Fruit fly (Drosophila melanogaster) whole organism, embryonic: ENCODE data around the gene Pgant8.

Experiments used
- Abd-B ChIP-seq: fragments of 200-800 bp; sonication (Bioruptor generic); optimal IDR thresholded peaks from 2 replicates; lab custom pipeline; 2018; ENCODE audit warnings: missing biosample characterization, mild to moderate bottlenecking, missing genetic modification characterization, moderate library complexity
- CG10543 ChIP-seq: fragments of 200-800 bp; sonication (Bioruptor generic); optimal IDR thresholded peaks from 3 replicates; lab custom pipeline; 2017; ENCODE audit warnings: missing biosample characterization, mild to moderate bottlenecking, missing genetic modification characterization, moderate library complexity
- CG10979 ChIP-seq: fragments of 200-800 bp; sonication (Bioruptor generic); optimal IDR thresholded peaks from 2 replicates; lab custom pipeline; 2018; ENCODE audit warnings: missing biosample characterization, mild to moderate bottlenecking, missing genetic modification characterization, moderate library complexity
- CG11247 ChIP-seq: fragments of 200-800 bp; sonication (Bioruptor generic); IDR thresholded peaks from 2 replicates; pipeline ENCODE4 v1.3.6; 2022; ENCODE audit warnings: missing biosample characterization, missing genetic modification characterization
- CG11695 ChIP-seq: fragments of 200-800 bp; sonication (Bioruptor generic); IDR thresholded peaks from 3 replicates; pipeline ENCODE4 v1.3.6; 2022; ENCODE audit warnings: missing biosample characterization, missing genetic modification characterization
- CG13775 ChIP-seq: fragments of 200-800 bp; sonication (Bioruptor generic); optimal IDR thresholded peaks from 3 replicates; lab custom pipeline; 2017; ENCODE audit warnings: missing biosample characterization, mild to moderate bottlenecking, missing genetic modification characterization
- CG15073 ChIP-seq: fragments of 200-800 bp; sonication (Bioruptor generic); optimal IDR thresholded peaks from 2 replicates; lab custom pipeline; 2016; ENCODE audit warnings: missing biosample characterization, missing genetic modification characterization
- CG15514 ChIP-seq: fragments of 200-800 bp; sonication (Bioruptor generic); optimal IDR thresholded peaks from 3 replicates; lab custom pipeline; 2017; ENCODE audit warnings: missing biosample characterization, missing genetic modification characterization, mild to moderate bottlenecking, moderate library complexity, missing genetic modification reagents
- CG18262 ChIP-seq: fragments of 200-800 bp; optimal IDR thresholded peaks from 3 replicates; lab custom pipeline; 2019; ENCODE audit warnings: missing biosample characterization, mild to moderate bottlenecking, missing genetic modification characterization, moderate library complexity
- CG1832 ChIP-seq: fragments of 200-800 bp; sonication (Bioruptor generic); optimal IDR thresholded peaks from 2 replicates; lab custom pipeline; 2017; ENCODE audit warnings: missing biosample characterization, mild to moderate bottlenecking, missing genetic modification characterization, inconsistent platforms
- CG30020 ChIP-seq: fragments of 200-800 bp; optimal IDR thresholded peaks from 2 replicates; lab custom pipeline; 2019; ENCODE audit warnings: missing biosample characterization, mild to moderate bottlenecking, missing genetic modification characterization, moderate library complexity
- CG31441 ChIP-seq: fragments of 200-800 bp; sonication (Bioruptor generic); IDR thresholded peaks from 2 replicates; pipeline ENCODE4 v1.3.6; 2022; ENCODE audit warnings: missing biosample characterization, missing genetic modification characterization
- CG4617 ChIP-seq: fragments of 200-800 bp; sonication (Bioruptor generic); optimal IDR thresholded peaks from 3 replicates; lab custom pipeline; 2016; ENCODE audit warnings: missing biosample characterization, missing genetic modification characterization, borderline replicate concordance
- CG4820 ChIP-seq: fragments of 200-800 bp; sonication (Bioruptor generic); optimal IDR thresholded peaks from 3 replicates; lab custom pipeline; 2016; ENCODE audit warnings: missing biosample characterization, missing genetic modification characterization
- CG6254 ChIP-seq: fragments of 200-800 bp; sonication (Bioruptor generic); optimal IDR thresholded peaks from 3 replicates; lab custom pipeline; 2017; ENCODE audit warnings: mild to moderate bottlenecking, missing biosample characterization, missing genetic modification reagents, missing genetic modification characterization
- CG6683 ChIP-seq: fragments of 200-800 bp; sonication (Bioruptor generic); optimal IDR thresholded peaks from 2 replicates; lab custom pipeline; 2017; ENCODE audit warnings: missing biosample characterization, mild to moderate bottlenecking, missing genetic modification characterization, missing genetic modification reagents
- CG7963 ChIP-seq: fragments of 200-800 bp; sonication (Bioruptor generic); IDR thresholded peaks from 3 replicates; pipeline ENCODE4 v1.3.6; 2022; ENCODE audit warnings: missing biosample characterization, missing genetic modification characterization; ENCODE audit not compliant: partially characterized antibody
- CG9609 ChIP-seq: fragments of 200-800 bp; sonication (Bioruptor generic); optimal IDR thresholded peaks from 3 replicates; lab custom pipeline; 2016; ENCODE audit warnings: missing biosample characterization, missing genetic modification characterization
- CG9817 ChIP-seq: fragments of 200-800 bp; sonication (Bioruptor generic); optimal IDR thresholded peaks from 2 replicates; lab custom pipeline; 2018; ENCODE audit warnings: missing biosample characterization, mild to moderate bottlenecking, missing genetic modification characterization, moderate library complexity
- E2f2 ChIP-seq: fragments of 200-800 bp; sonication (Bioruptor generic); IDR thresholded peaks from 2 replicates; pipeline ENCODE4 v1.3.6; 2022; ENCODE audit warnings: missing biosample characterization, missing genetic modification characterization
- Fer1 ChIP-seq: fragments of 200-800 bp; sonication (Bioruptor generic); optimal IDR thresholded peaks from 2 replicates; lab custom pipeline; 2017; ENCODE audit warnings: missing biosample characterization, mild to moderate bottlenecking, missing genetic modification characterization
- HLH4C ChIP-seq: fragments of 200-800 bp; sonication (Bioruptor generic); IDR thresholded peaks from 3 replicates; pipeline ENCODE4 v1.3.6; 2022; ENCODE audit warnings: missing biosample characterization, missing genetic modification characterization; ENCODE audit not compliant: partially characterized antibody
- MBD-R2 ChIP-seq: fragments of 200-800 bp; sonication (Bioruptor generic); IDR thresholded peaks from 2 replicates; pipeline ENCODE4 v1.3.6; 2022; ENCODE audit warnings: missing biosample characterization, missing genetic modification characterization
- MTF-1 ChIP-seq: fragments of 200-800 bp; sonication (Bioruptor generic); optimal IDR thresholded peaks from 2 replicates; lab custom pipeline; 2018; ENCODE audit warnings: missing biosample characterization, mild to moderate bottlenecking, missing genetic modification characterization, borderline replicate concordance
- Mad ChIP-seq: fragments of 200-800 bp; sonication (Bioruptor generic); optimal IDR thresholded peaks from 2 replicates; lab custom pipeline; 2016; ENCODE audit warnings: missing biosample characterization, missing genetic modification characterization
- Myb ChIP-seq: fragments of 200-800 bp; sonication (Bioruptor generic); optimal IDR thresholded peaks from 2 replicates; lab custom pipeline; 2016; ENCODE audit warnings: missing biosample characterization, missing genetic modification characterization
- NK7.1 ChIP-seq: fragments of 200-800 bp; sonication (Bioruptor generic); optimal IDR thresholded peaks from 3 replicates; lab custom pipeline; 2016; ENCODE audit warnings: missing biosample characterization, missing genetic modification characterization
- Side ChIP-seq: fragments of 200-800 bp; sonication (Bioruptor generic); optimal IDR thresholded peaks from 2 replicates; lab custom pipeline; 2016; ENCODE audit warnings: missing biosample characterization, missing genetic modification characterization
- Stat92E ChIP-seq, 3 experiments: fragments of >200 bp in 2 of 3; fragments of 200-800 bp in 1 of 3; sonication (Bioruptor generic) in 1 of 3; optimal IDR thresholded peaks; 2 replicates each; lab custom pipeline; 2017 to 2019; ENCODE audit warnings: missing biosample characterization in 3 of 3, missing genetic modification characterization in 3 of 3, mild to moderate bottlenecking in 1 of 3, moderate library complexity in 1 of 3
- Taf1 ChIP-seq: fragments of 200-800 bp; sonication (Bioruptor generic); IDR thresholded peaks from 2 replicates; pipeline ENCODE4 v1.3.6; 2022; ENCODE audit warnings: missing biosample characterization, missing genetic modification characterization
- bab2 ChIP-seq: fragments of 200-800 bp; sonication (Bioruptor generic); optimal IDR thresholded peaks from 2 replicates; lab custom pipeline; 2016; ENCODE audit warnings: missing biosample characterization, missing genetic modification characterization
- btn ChIP-seq: fragments of 200-800 bp; sonication (Bioruptor generic); optimal IDR thresholded peaks from 2 replicates; lab custom pipeline; 2016; ENCODE audit warnings: missing biosample characterization, missing genetic modification characterization
- cg ChIP-seq: fragments of 200-800 bp; sonication (Bioruptor generic); optimal IDR thresholded peaks from 3 replicates; lab custom pipeline; 2019; ENCODE audit warnings: missing biosample characterization, mild to moderate bottlenecking, missing genetic modification characterization, moderate library complexity
- chif ChIP-seq, 2 experiments: fragments of 200-800 bp; sonication (Bioruptor generic); optimal IDR thresholded peaks; 3 replicates each; lab custom pipeline; 2016; ENCODE audit warnings: missing biosample characterization in 2 of 2, missing genetic modification characterization in 2 of 2
- disco-r ChIP-seq: fragments of 200-800 bp; sonication (Bioruptor generic); optimal IDR thresholded peaks from 2 replicates; lab custom pipeline; 2016; ENCODE audit warnings: missing biosample characterization, missing genetic modification characterization
- fd102C ChIP-seq: fragments of 200-800 bp; sonication (Bioruptor generic); optimal IDR thresholded peaks from 2 replicates; lab custom pipeline; 2018; ENCODE audit warnings: missing biosample characterization, mild to moderate bottlenecking, missing genetic modification characterization, moderate library complexity
- ham ChIP-seq: fragments of 200-800 bp; sonication (Bioruptor generic); IDR thresholded peaks from 2 replicates; pipeline ENCODE4 v1.3.6; 2022; ENCODE audit warnings: missing biosample characterization, missing genetic modification characterization
- her ChIP-seq: fragments of 200-800 bp; sonication (Bioruptor generic); optimal IDR thresholded peaks from 2 replicates; lab custom pipeline; 2016; ENCODE audit warnings: missing biosample characterization, missing genetic modification characterization
- lab ChIP-seq: fragments of 200-800 bp; sonication (Bioruptor generic); optimal IDR thresholded peaks from 3 replicates; lab custom pipeline; 2017; ENCODE audit warnings: missing biosample characterization, missing genetic modification characterization, mild to moderate bottlenecking, moderate library complexity, missing genetic modification reagents
- nau ChIP-seq: fragments of 200-800 bp; sonication (Bioruptor generic); optimal IDR thresholded peaks from 3 replicates; lab custom pipeline; 2017; ENCODE audit warnings: missing biosample characterization, mild to moderate bottlenecking, missing genetic modification characterization, missing genetic modification reagents
- pros ChIP-seq: fragments of 200-800 bp; sonication (Bioruptor generic); optimal IDR thresholded peaks from 3 replicates; lab custom pipeline; 2019; ENCODE audit warnings: missing biosample characterization, mild to moderate bottlenecking, missing genetic modification characterization, moderate library complexity
- run ChIP-seq: fragments of 200-800 bp; sonication (Bioruptor generic); optimal IDR thresholded peaks from 3 replicates; lab custom pipeline; 2018; ENCODE audit warnings: missing biosample characterization, mild to moderate bottlenecking, missing genetic modification characterization
- sens ChIP-seq: fragments of 200-800 bp; sonication (Bioruptor generic); peaks from one replicate; lab custom pipeline; 2016; ENCODE audit warnings: missing biosample characterization, missing genetic modification characterization
- sens-2 ChIP-seq: fragments of 200-800 bp; sonication (Bioruptor generic); IDR thresholded peaks from 2 replicates; pipeline ENCODE4 v1.3.6; 2022; ENCODE audit warnings: missing biosample characterization, missing genetic modification characterization
- so ChIP-seq: fragments of 200-800 bp; sonication (Bioruptor generic); IDR thresholded peaks from 3 replicates; pipeline ENCODE4 v1.3.6; 2022; ENCODE audit warnings: missing biosample characterization, missing genetic modification characterization
- sqz ChIP-seq: fragments of 200-800 bp; sonication (Bioruptor generic); optimal IDR thresholded peaks from 3 replicates; lab custom pipeline; 2018; ENCODE audit warnings: missing biosample characterization, mild to moderate bottlenecking, missing genetic modification characterization
- ssp ChIP-seq: fragments of 200-800 bp; sonication (Bioruptor generic); IDR thresholded peaks from 2 replicates; pipeline ENCODE4 v1.3.6; 2022; ENCODE audit warnings: missing biosample characterization, missing genetic modification characterization
- tio ChIP-seq: fragments of 200-800 bp; sonication (Bioruptor generic); optimal IDR thresholded peaks from 2 replicates; lab custom pipeline; 2017; ENCODE audit warnings: missing biosample characterization, missing genetic modification characterization, inconsistent platforms
- wdn ChIP-seq: fragments of 200-800 bp; sonication (Bioruptor generic); IDR thresholded peaks from 2 replicates; pipeline ENCODE4 v1.3.6; 2022; ENCODE audit warnings: missing biosample characterization, missing genetic modification characterization

Pgant8 gene

DNA sequence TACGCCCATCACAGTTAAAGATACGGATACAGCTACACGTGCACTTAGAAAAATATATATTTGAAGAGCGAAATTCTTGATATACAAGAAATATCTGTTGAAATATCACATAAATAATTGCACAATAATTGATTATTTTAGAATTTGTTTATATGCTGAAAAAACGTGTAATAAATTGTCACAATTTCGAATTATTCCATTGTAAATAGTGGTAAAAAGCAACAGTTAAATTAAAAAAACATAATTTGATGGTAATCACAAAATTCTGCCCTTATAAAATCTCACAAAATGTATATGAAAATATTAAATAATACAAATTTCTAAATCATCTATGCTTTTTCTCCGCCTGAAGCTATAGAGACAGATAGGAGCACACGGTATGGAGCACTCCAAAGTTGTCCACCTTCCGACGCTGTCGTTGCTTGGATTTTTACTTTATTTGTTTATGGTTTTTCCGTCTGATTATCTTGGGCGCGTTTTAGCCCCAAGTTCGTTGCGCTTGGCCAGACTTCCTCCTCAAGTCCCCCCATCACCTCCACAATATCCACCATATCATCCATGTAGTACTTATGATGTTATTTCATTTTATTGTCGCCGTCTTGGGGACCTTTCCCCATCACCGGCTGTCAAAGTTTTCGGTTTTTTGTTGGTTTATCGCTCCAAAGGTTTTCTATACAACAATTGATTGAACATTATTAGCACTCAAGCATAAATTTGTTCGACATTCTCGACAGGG, 20.7 kb downstream of the Pgant8 start (continued):
- peak; percentile 42 for TF ChIP-seq Abd-B
- no peak for TF ChIP-seq ham (GFP tag; lab: Robert Waterston, UW)
- peak; percentile 30 for TF ChIP-seq lab (GFP tag; lab: Kevin White, UChicago)
- no peak for TF ChIP-seq CG15514
- no peak for TF ChIP-seq pros
- TF ChIP-seq chif (GFP tag; optimal IDR thresholded peaks at IDR 0.05; lab: Kevin White, UChicago) = peak; percentile 14 to 31
- no peak for TF ChIP-seq MBD-R2 (GFP tag; lab: Robert Waterston, UW)
- TF ChIP-seq wdn (GFP tag; lab: Robert Waterston, UW) = no peak
- TF ChIP-seq CG30020 (tag; lab: Kevin White, UChicago) = no peak
- no peak for TF ChIP-seq disco-r (GFP tag; lab: Kevin White, UChicago)
- TF ChIP-seq btn (GFP tag; lab: Kevin White, UChicago) = no peak
- peak; percentile 8 for TF ChIP-seq CG10543 (GFP tag; lab: Kevin White, UChicago)
- no peak for TF ChIP-seq fd102C (GFP tag; lab: Kevin White, UChicago)
- TF ChIP-seq Mad = no peak
- no peak for TF ChIP-seq sens-2 (GFP tag; lab: Robert Waterston, UW)
- no peak for TF ChIP-seq CG9817 (tag; lab: Kevin White, UChicago)
- peak; percentile 31 for TF ChIP-seq CG6254 (GFP tag; lab: Kevin White, UChicago)
- TF ChIP-seq CG4820 (GFP tag; lab: Kevin White, UChicago) = peak; percentile 69
- TF ChIP-seq nau = no peak
- peak; percentile 59 for TF ChIP-seq CG13775 (GFP tag; lab: Kevin White, UChicago)
- no peak for TF ChIP-seq sqz (GFP tag; lab: Kevin White, UChicago)
- TF ChIP-seq bab2 = no peak
- TF ChIP-seq E2f2 (GFP tag; lab: Robert Waterston, UW) = peak; percentile 9; the same call in 1 of the 2 replicates
- TF ChIP-seq so = no peak
- TF ChIP-seq HLH4C (GFP tag; lab: Robert Waterston, UW) = no peak
- TF ChIP-seq CG15073 (GFP tag; lab: Kevin White, UChicago) = no peak
- no peak for TF ChIP-seq her (GFP tag; lab: Kevin White, UChicago)
- TF ChIP-seq ssp (GFP tag; lab: Robert Waterston, UW) = peak; percentile 32; the same call in 1 of the 2 replicates
- TF ChIP-seq CG11695 = peak; percentile 52; the same call in 1 of the 3 replicates
- no peak for TF ChIP-seq Taf1 (GFP tag; lab: Robert Waterston, UW)
- peak; percentile 83 for TF ChIP-seq sens (GFP tag; lab: Kevin White, UChicago)
- no peak for TF ChIP-seq CG4617
- TF ChIP-seq Stat92E (GFP tag; optimal IDR thresholded peaks at IDR 0.05; lab: Kevin White, UChicago) = peak in 1 of 3 experiments; percentile 34
- no peak for TF ChIP-seq Side
- peak; percentile 89 for TF ChIP-seq CG18262 (tag; lab: Kevin White, UChicago)
- no peak for TF ChIP-seq Myb (GFP tag; lab: Kevin White, UChicago)
- no peak for TF ChIP-seq CG9609 (GFP tag; lab: Kevin White, UChicago)
- peak; percentile 14 for TF ChIP-seq Fer1 (GFP tag; lab: Kevin White, UChicago)
- no peak for TF ChIP-seq CG7963
- peak; percentile 28 for TF ChIP-seq run (tag; lab: Kevin White, UChicago)
- peak; percentile 12 for TF ChIP-seq CG6683
- peak; percentile 2 for TF ChIP-seq cg
- no peak for TF ChIP-seq CG1832 (GFP tag; lab: Kevin White, UChicago)
- TF ChIP-seq tio (GFP tag; lab: Kevin White, UChicago) = peak; percentile 78
- peak; percentile 85 for TF ChIP-seq CG10979
- TF ChIP-seq MTF-1 (GFP tag; lab: Kevin White, UChicago) = no peak
- no peak for TF ChIP-seq CG11247 (GFP tag; lab: Robert Waterston, UW)
- no peak for TF ChIP-seq NK7.1 (GFP tag; lab: Kevin White, UChicago)
- TF ChIP-seq CG31441 (GFP tag; lab: Robert Waterston, UW) = peak; percentile 77
